Worm (Caenorhabditis elegans): ENCODE measurements around the gene fip-7.
"Not testable (repeated sequence)": the region's sequence is repeated elsewhere in the genome, so short reads cannot be mapped to it uniquely, and the experiment has no call there.

Gene fip-7

ce11 chrIV:16629090-16629489 lies 3.1 kb downstream of the fip-7 start, which contains the start of gene Y51H4A.936:
Gene Y51H4A.936, plus strand, starts transcription at chrIV:16629390.
- TF ChIP-seq nfya-1 (tag; optimal IDR thresholded peaks at IDR 0.05; ENCODE audit: insufficient read depth) (no peak), ztf-4 (tag; optimal IDR thresholded peaks at IDR 0.05) (no peak), fos-1 (tag; optimal IDR thresholded peaks at IDR 0.05) (no peak), nhr-43 (tag; optimal IDR thresholded peaks at IDR 0.05; ENCODE audit: poor library complexity, severe bottlenecking) (no peak), pqm-1 (tag; optimal IDR thresholded peaks at IDR 0.05) (no peak), R02D3.7 (tag; optimal IDR thresholded peaks at IDR 0.05) (no peak), daf-12 (tag; optimal IDR thresholded peaks at IDR 0.05) (no peak), fkh-2 (tag; optimal IDR thresholded peaks at IDR 0.05) (no peak), lin-15B (tag; optimal IDR thresholded peaks at IDR 0.05) (no peak), lsy-12 (tag; optimal IDR thresholded peaks at IDR 0.05) (no peak), hmg-11 (tag; optimal IDR thresholded peaks at IDR 0.05) (no peak), sea-2 (GFP tag; optimal IDR thresholded peaks at IDR 0.05) (no peak), ceh-82 (tag; optimal IDR thresholded peaks at IDR 0.05) (no peak), egl-27 (tag; optimal IDR thresholded peaks at IDR 0.05) (no peak), ZK546.5 (tag; optimal IDR thresholded peaks at IDR 0.05) (no peak), jun-1 (tag; optimal IDR thresholded peaks at IDR 0.05) (no peak), nhr-28 (tag; optimal IDR thresholded peaks at IDR 0.05) (no peak), unc-39 (tag; optimal IDR thresholded peaks at IDR 0.05) (no peak), nhr-25 (tag; optimal IDR thresholded peaks at IDR 0.05) (no peak), zag-1 (tag; optimal IDR thresholded peaks at IDR 0.05) (no peak)

- TF ChIP-seq lin-15B (tag; optimal IDR thresholded peaks at IDR 0.05): no peak
- no peak for TF ChIP-seq nhr-67 (tag; optimal IDR thresholded peaks at IDR 0.05)
- TF ChIP-seq ceh-82 (tag; optimal IDR thresholded peaks at IDR 0.05): no peak
- no peak for TF ChIP-seq nhr-43 (tag; optimal IDR thresholded peaks at IDR 0.05; ENCODE audit: poor library complexity, severe bottlenecking)
- TF ChIP-seq ZK546.5 (tag; optimal IDR thresholded peaks at IDR 0.05): no peak
- TF ChIP-seq ceh-9 (tag; optimal IDR thresholded peaks at IDR 0.05): no peak
- TF ChIP-seq nhr-12 (tag; optimal IDR thresholded peaks at IDR 0.05): no peak
- TF ChIP-seq nhr-76 (tag; optimal IDR thresholded peaks at IDR 0.05): no peak
Observed at ce11 chrIV:16629815-16630214, 3.8 kb downstream of the fip-7 start.

- no peak for TF ChIP-seq lin-15B (tag; optimal IDR thresholded peaks at IDR 0.05)
- no peak for TF ChIP-seq pha-4 (tag; optimal IDR thresholded peaks at IDR 0.05)
Observed at ce11 chrIV:16630622-16631021, 4.6 kb downstream of the fip-7 start, which contains the start of gene fipr-27. Gene fipr-27, plus strand, starts transcription at chrIV:16630922.

DNA sequence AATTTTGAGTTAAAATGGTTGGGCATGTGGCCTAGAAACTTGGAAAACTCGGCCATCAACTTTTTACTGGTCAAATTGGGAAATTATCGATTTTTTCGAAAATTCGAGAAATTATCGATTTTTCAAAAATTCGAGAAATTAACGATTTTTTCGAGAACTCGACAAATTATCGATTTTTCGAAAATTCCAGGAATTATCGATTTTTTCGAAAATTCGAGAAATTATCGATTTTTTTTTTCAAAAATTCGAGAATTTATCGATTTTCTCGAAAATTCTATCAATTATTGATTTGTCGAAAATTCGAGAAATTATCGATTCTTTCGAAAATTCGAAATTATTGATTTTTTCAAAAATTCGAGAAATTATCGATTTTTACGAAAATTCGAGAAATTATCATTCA lies 17.8 kb downstream of the fip-7 start:
- TF ChIP-seq egl-27 (tag; optimal IDR thresholded peaks at IDR 0.05) (no peak), snpc-4 (tag; optimal IDR thresholded peaks at IDR 0.05) (no peak), skn-1 (tag; optimal IDR thresholded peaks at IDR 0.05) (no peak), lin-15B (tag; optimal IDR thresholded peaks at IDR 0.05) (no peak), daf-12 (tag; optimal IDR thresholded peaks at IDR 0.05) (no peak), ceh-28 (tag; optimal IDR thresholded peaks at IDR 0.05) (peak; percentile 99), nhr-67 (tag; optimal IDR thresholded peaks at IDR 0.05) (no peak)

DNA sequence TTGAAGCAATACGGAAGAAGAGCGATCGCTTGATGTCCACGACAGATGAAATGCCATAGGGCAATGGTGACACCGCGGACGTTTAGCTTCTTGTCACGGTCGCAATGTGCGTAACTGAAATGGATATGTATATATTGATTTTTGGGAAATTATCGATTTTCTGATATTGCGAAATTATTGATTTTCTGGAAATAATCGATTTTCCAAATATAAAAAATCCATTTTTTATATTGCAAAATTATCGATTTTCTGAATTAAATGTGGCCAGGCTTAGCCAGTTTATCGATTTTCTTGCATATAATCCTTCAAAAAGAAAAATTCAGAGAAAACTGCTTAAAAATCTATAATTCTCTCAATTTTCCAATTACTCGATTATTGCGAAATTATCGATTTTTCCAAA lies 19.0 kb downstream of the fip-7 start:
- peak; percentile 71 for TF ChIP-seq ceh-28 (tag; optimal IDR thresholded peaks at IDR 0.05)

DNA sequence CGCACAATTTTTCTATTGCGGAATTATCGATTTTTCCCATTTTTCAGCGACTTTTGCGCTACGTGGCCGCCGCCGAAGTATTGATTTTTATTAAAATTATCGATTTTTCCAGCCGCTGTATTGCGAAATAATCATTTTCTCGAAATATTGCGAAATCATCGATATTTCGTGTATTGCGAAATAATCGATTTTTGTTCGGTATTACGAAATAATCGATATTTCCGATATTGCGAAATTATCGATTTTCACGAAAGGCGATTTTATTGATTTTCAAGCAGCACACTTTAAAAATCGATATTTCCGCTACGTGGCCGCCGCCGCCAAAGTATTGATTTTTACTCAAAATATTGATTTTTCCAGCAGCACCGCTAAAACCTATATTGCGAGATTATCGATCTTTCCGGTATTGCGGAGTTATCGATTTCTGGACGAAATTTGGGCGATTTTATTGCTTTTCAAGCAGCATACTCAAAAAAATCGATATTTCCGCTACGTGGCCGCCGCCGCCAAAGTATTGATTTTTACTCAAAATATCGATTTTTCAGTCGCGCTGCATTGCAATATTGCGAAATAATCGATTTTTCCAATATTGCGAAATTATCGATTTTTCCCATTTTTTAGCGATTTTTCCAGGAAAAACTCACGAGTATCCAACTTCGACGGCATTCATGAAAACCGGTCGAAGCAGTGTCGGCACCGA lies 19.6 kb downstream of the fip-7 start:
- no peak for TF ChIP-seq nhr-67 (tag; optimal IDR thresholded peaks at IDR 0.05)
- peak; percentile 89 for TF ChIP-seq ceh-28 (tag; optimal IDR thresholded peaks at IDR 0.05)

DNA sequence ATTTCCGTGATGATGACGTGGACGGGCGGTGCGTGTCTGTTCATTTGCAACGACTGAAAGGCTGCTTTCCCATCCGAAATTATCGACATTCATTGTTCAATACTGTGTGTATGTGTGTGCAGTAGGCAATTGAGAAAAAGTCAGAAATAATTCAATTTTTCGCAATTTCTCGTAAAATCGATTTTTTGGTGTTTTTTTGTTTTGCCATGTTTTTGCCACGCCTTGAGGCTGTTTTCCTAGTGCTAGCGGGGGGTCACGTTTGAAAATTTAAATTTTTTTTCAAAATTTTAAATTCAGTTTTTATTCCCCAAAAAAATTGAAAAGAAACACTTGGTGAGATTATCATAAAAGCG lies 20.2 kb downstream of the fip-7 start, which contains the start of gene Y51H4A.13:
TSS of gene Y51H4A.13 (minus strand) at position 182 of the 353 bp plus-strand sequence.
- TF ChIP-seq nhr-76 (tag; optimal IDR thresholded peaks at IDR 0.05); nhr-43 (tag; optimal IDR thresholded peaks at IDR 0.05; ENCODE audit: poor library complexity, severe bottlenecking); nhr-28 (tag; optimal IDR thresholded peaks at IDR 0.05): not testable (repeated sequence)

All from whole organism, L3 larva.